Worm (Caenorhabditis elegans) whole organism, L3 larva: ENCODE measurements around the gene C56A3.6.

Source experiments
- ZK546.5 ChIP-seq: sonication (generic microtip); optimal IDR thresholded peaks from 2 replicates; lab custom pipeline; 2017; ENCODE audit warnings: missing biosample characterization, missing genetic modification characterization
- aly-2 ChIP-seq: fragments of 150-350 bp; optimal IDR thresholded peaks from 2 replicates; lab custom pipeline; 2014; ENCODE audit warnings: missing biosample characterization, missing genetic modification characterization
- ceh-16 ChIP-seq: sonication (generic microtip); optimal IDR thresholded peaks from 2 replicates; lab custom pipeline; 2017; ENCODE audit warnings: missing biosample characterization, missing genetic modification characterization
- ceh-82 ChIP-seq: fragments of 150-350 bp; optimal IDR thresholded peaks from 2 replicates; lab custom pipeline; 2014; ENCODE audit warnings: missing biosample characterization, missing genetic modification characterization
- daf-12 ChIP-seq: fragments of 150-350 bp; optimal IDR thresholded peaks from 2 replicates; lab custom pipeline; 2014; ENCODE audit warnings: missing biosample characterization, missing genetic modification reagents, missing genetic modification characterization
- egl-5 ChIP-seq: fragments of 150-350 bp; optimal IDR thresholded peaks from 2 replicates; lab custom pipeline; 2017; ENCODE audit warnings: missing biosample characterization, missing genetic modification reagents, missing genetic modification characterization, inconsistent platforms
- elt-2 ChIP-seq: sonication (generic microtip); optimal IDR thresholded peaks from 2 replicates; lab custom pipeline; 2016; ENCODE audit warnings: missing genetic modification reagents, mild to moderate bottlenecking, missing genetic modification characterization, missing compliant biosample characterization
- elt-3 ChIP-seq, 3 experiments: fragments of 150-350 bp in 1 of 3; sonication (generic microtip) in 2 of 3; optimal IDR thresholded peaks; 2 replicates in 2 of 3; 4 replicates in 1 of 3; lab custom pipeline; 2014 to 2017; ENCODE audit warnings: missing biosample characterization in 3 of 3, missing genetic modification characterization in 3 of 3
- eor-1 ChIP-seq, 2 experiments: fragments of 150-350 bp; optimal IDR thresholded peaks; 2 replicates each; lab custom pipeline; 2014 to 2018; ENCODE audit warnings: missing biosample characterization in 2 of 2, missing genetic modification characterization in 2 of 2
- fkh-10 ChIP-seq: sonication (generic microtip); optimal IDR thresholded peaks from 2 replicates; lab custom pipeline; 2017; ENCODE audit warnings: missing biosample characterization, missing genetic modification reagents, missing genetic modification characterization
- fos-1 ChIP-seq: fragments of 150-350 bp; optimal IDR thresholded peaks from 2 replicates; lab custom pipeline; 2014; ENCODE audit warnings: missing biosample characterization, missing genetic modification characterization
- hmg-11 ChIP-seq: sonication (generic microtip); optimal IDR thresholded peaks from 2 replicates; lab custom pipeline; 2016; ENCODE audit warnings: missing genetic modification characterization, missing compliant biosample characterization
- jun-1 ChIP-seq: fragments of 150-350 bp; optimal IDR thresholded peaks from 2 replicates; lab custom pipeline; 2014; ENCODE audit warnings: missing biosample characterization, missing genetic modification reagents, missing genetic modification characterization
- lin-15B ChIP-seq: fragments of 150-350 bp; optimal IDR thresholded peaks from 2 replicates; lab custom pipeline; 2014; ENCODE audit warnings: missing biosample characterization, missing genetic modification characterization
- mml-1 ChIP-seq: fragments of 150-350 bp; sonication (generic microtip); optimal IDR thresholded peaks from 3 replicates; lab custom pipeline; 2014; ENCODE audit warnings: missing biosample characterization, missing genetic modification characterization
- nfya-1 ChIP-seq: sonication (generic microtip); optimal IDR thresholded peaks from 2 replicates; lab custom pipeline; 2017; ENCODE audit warnings: missing genetic modification characterization, mild to moderate bottlenecking, missing compliant biosample characterization, antibody characterized with exemption, moderate library complexity; ENCODE audit not compliant: insufficient read depth
- nhr-23 ChIP-seq: fragments of 150-350 bp; optimal IDR thresholded peaks from 2 replicates; lab custom pipeline; 2014; ENCODE audit warnings: missing biosample characterization, missing genetic modification reagents, missing genetic modification characterization
- nhr-237 ChIP-seq: fragments of 150-350 bp; optimal IDR thresholded peaks from 2 replicates; lab custom pipeline; 2014; ENCODE audit warnings: missing biosample characterization, missing genetic modification characterization
- nhr-25 ChIP-seq: sonication (generic microtip); optimal IDR thresholded peaks from 2 replicates; lab custom pipeline; 2017; ENCODE audit warnings: missing biosample characterization, missing genetic modification characterization
- nhr-43 ChIP-seq: sonication (generic microtip); optimal IDR thresholded peaks from 2 replicates; lab custom pipeline; 2016; ENCODE audit warnings: mild to moderate bottlenecking, missing genetic modification characterization, missing compliant biosample characterization; ENCODE audit not compliant: poor library complexity, severe bottlenecking
- nhr-76 ChIP-seq: fragments of 150-350 bp; sonication (generic microtip); optimal IDR thresholded peaks from 5 replicates; lab custom pipeline; 2014; ENCODE audit warnings: missing biosample characterization, missing genetic modification characterization
- pha-4 ChIP-seq: fragments of 150-350 bp; optimal IDR thresholded peaks from 2 replicates; lab custom pipeline; 2014; ENCODE audit warnings: missing biosample characterization, missing genetic modification reagents, missing genetic modification characterization
- skn-1 ChIP-seq: fragments of 150-350 bp; optimal IDR thresholded peaks from 2 replicates; lab custom pipeline; 2014; ENCODE audit warnings: missing biosample characterization, missing genetic modification characterization
- snpc-4 ChIP-seq: fragments of 150-350 bp; optimal IDR thresholded peaks from 2 replicates; lab custom pipeline; 2014; ENCODE audit warnings: missing biosample characterization, missing genetic modification characterization
- zag-1 ChIP-seq: fragments of 150-350 bp; optimal IDR thresholded peaks from 2 replicates; lab custom pipeline; 2014; ENCODE audit warnings: missing biosample characterization, missing genetic modification characterization
- ztf-11 ChIP-seq: fragments of 150-350 bp; optimal IDR thresholded peaks from 2 replicates; lab custom pipeline; 2014; ENCODE audit warnings: missing biosample characterization, missing genetic modification characterization

C56A3.6 gene

ce11 chrV:13512515-13512914 is 43.7 kb downstream of the C56A3.6 start:
- TF ChIP-seq lin-15B (tag; lab: Kevin White, UChicago) (no peak), nhr-43 (tag; lab: Kevin White, UChicago) (no peak), elt-2 (tag; lab: Kevin White, UChicago) (no peak), fos-1 (tag; lab: Kevin White, UChicago) (no peak), nfya-1 (no peak), ceh-16 (tag; lab: Kevin White, UChicago) (no peak), egl-5 (tag; lab: Kevin White, UChicago) (no peak), pha-4 (tag; lab: Kevin White, UChicago) (no peak), jun-1 (tag; lab: Kevin White, UChicago) (no peak), ztf-11 (no peak), mml-1 (no peak), fkh-10 (GFP tag; lab: Kevin White, UChicago) (no peak), nhr-76 (no peak), nhr-23 (tag; lab: Kevin White, UChicago) (no peak), hmg-11 (tag; lab: Kevin White, UChicago) (no peak)
- TF ChIP-seq, all 47 proteins: peak for 0

- TF ChIP-seq hmg-11 (tag; lab: Kevin White, UChicago) (no peak), nhr-237 (tag; lab: Kevin White, UChicago) (no peak), nhr-25 (tag; lab: Kevin White, UChicago) (no peak)
These were observed 44.6 kb downstream of the C56A3.6 start, which contains the start of gene avr-15 for ce11 chrV:13511618-13512017. avr-15 (minus strand) TSS chrV:13511718.

ce11 chrV:13506321-13506720 is 49.9 kb downstream of the C56A3.6 start, which contains the start of gene R11G10.4:
R11G10.4 (plus strand) TSS chrV:13506621.
- TF ChIP-seq snpc-4 (tag; lab: Kevin White, UChicago) (no peak), nhr-237 (tag; lab: Kevin White, UChicago) (no peak), nhr-23 (tag; lab: Kevin White, UChicago) (no peak), mml-1 (no peak), nhr-76 (no peak), ceh-16 (tag; lab: Kevin White, UChicago) (no peak), ceh-82 (no peak), daf-12 (tag; lab: Kevin White, UChicago) (no peak), eor-1 (tag; optimal IDR thresholded peaks at IDR 0.05; lab: Kevin White, UChicago) (no peak), zag-1 (no peak), skn-1 (tag; lab: Kevin White, UChicago) (no peak), aly-2 (tag; lab: Kevin White, UChicago) (no peak), elt-3 (tag; optimal IDR thresholded peaks at IDR 0.05; lab: Kevin White, UChicago) (no peak), ZK546.5 (tag; lab: Kevin White, UChicago) (no peak)
